Fruit fly (Drosophila melanogaster) whole organism: Measurements from ENCODE around the gene CG7611.

Experiments
- Dll ChIP-seq: fragments of >200 bp; optimal IDR thresholded peaks from 2 replicates; lab custom pipeline; 2017
- usp ChIP-seq: fragments of >200 bp; optimal IDR thresholded peaks from 2 replicates; lab custom pipeline; 2017; ENCODE audit warnings: missing biosample characterization, missing genetic modification characterization, mixed read lengths

DNA sequence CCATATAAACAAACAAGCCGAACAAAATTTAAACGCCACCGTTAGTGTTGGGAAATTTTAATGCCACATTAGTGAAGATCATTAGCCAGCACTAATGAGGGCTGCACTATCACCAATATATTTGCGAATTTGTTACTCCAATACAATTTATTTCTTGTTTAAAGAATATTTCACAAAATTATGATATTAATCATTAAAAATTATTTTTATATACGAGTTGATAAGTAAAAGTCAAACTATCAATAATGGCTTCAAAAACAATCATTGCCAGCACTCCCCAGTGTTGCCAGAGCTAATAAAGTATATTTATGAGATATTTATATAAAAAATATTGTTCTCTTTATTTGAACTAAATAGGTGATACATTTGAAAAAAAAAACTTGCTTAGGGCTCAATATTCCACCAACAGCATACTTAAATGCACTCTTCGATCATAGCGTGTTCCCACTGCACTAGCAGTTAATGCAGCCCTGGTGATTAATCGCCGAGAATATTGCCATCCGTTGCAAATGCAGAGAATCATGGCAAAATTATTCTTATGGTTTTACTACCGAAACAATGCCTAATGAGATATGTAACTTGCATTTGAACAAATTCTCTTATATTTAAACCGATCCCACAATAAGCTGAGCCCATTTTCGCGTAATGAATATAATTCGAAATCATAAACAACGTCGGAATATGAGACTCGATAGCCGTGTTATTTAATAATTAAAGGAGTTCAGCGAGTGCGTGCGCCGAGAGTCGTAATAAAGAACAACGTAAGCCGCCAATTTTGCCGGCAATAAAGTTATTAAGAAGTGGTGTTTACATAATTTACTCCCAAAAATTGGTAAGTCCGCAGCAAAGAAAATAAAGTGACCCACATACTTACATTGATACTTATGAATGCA lies 6.9 kb upstream of the CG7611 start, which contains the start of the genes SAK and Cdk12:
- no peak for TF ChIP-seq usp (GFP tag; lab: Kevin White, UChicago)
- TF ChIP-seq Dll (lab: Kevin White, UChicago): no peak
